Fruit fly (Drosophila melanogaster) whole organism, embryonic: ENCODE data around the gene CG33510.

ENCODE experiments used
- Awh ChIP-seq: fragments of 200-800 bp; sonication (Bioruptor generic); IDR thresholded peaks from 2 replicates; pipeline ENCODE4, ENCODE4 v1.3.6; 2022; ENCODE audit warnings: missing biosample characterization, missing genetic modification characterization
- CG11085 ChIP-seq: fragments of 200-800 bp; sonication (Bioruptor generic); IDR thresholded peaks from 2 replicates; pipeline ENCODE4 v1.3.6; 2022; ENCODE audit warnings: missing biosample characterization, missing genetic modification characterization
- CG12942 ChIP-seq: fragments of 200-800 bp; sonication (Bioruptor generic); optimal IDR thresholded peaks from 3 replicates; lab custom pipeline; 2016; ENCODE audit warnings: missing biosample characterization, missing genetic modification characterization
- CG14710 ChIP-seq: fragments of 200-800 bp; sonication (Bioruptor generic); optimal IDR thresholded peaks from 3 replicates; lab custom pipeline; 2019; ENCODE audit warnings: missing biosample characterization, mild to moderate bottlenecking, missing genetic modification characterization, moderate library complexity
- CG15601 ChIP-seq: fragments of 200-800 bp; sonication (Bioruptor generic); optimal IDR thresholded peaks from 3 replicates; lab custom pipeline; 2019; ENCODE audit warnings: missing biosample characterization, mild to moderate bottlenecking, missing genetic modification characterization, moderate library complexity
- CG15696 ChIP-seq: fragments of 200-800 bp; sonication (Bioruptor generic); optimal IDR thresholded peaks from 2 replicates; lab custom pipeline; 2019; ENCODE audit warnings: missing biosample characterization, mild to moderate bottlenecking, missing genetic modification characterization, moderate library complexity
- CG18011 ChIP-seq: fragments of 200-800 bp; sonication (Bioruptor generic); optimal IDR thresholded peaks from 2 replicates; lab custom pipeline; 2017; ENCODE audit warnings: missing biosample characterization, missing genetic modification characterization, mild to moderate bottlenecking, moderate library complexity, missing genotype
- CG18262 ChIP-seq: fragments of 200-800 bp; optimal IDR thresholded peaks from 3 replicates; lab custom pipeline; 2019; ENCODE audit warnings: missing biosample characterization, mild to moderate bottlenecking, missing genetic modification characterization, moderate library complexity
- CG2199 ChIP-seq: fragments of 200-800 bp; sonication (Bioruptor generic); IDR thresholded peaks from 3 replicates; pipeline ENCODE4 v1.3.6; 2022; ENCODE audit warnings: missing biosample characterization, missing genetic modification characterization
- CG3065 ChIP-seq: fragments of 200-800 bp; sonication (Bioruptor generic); optimal IDR thresholded peaks from 2 replicates; lab custom pipeline; 2016; ENCODE audit warnings: missing biosample characterization, missing genetic modification characterization
- CG3407 ChIP-seq: fragments of 200-800 bp; sonication (Bioruptor generic); optimal IDR thresholded peaks from 2 replicates; lab custom pipeline; 2018; ENCODE audit warnings: missing biosample characterization, mild to moderate bottlenecking, missing genetic modification characterization
- CG4360 ChIP-seq: fragments of 200-800 bp; sonication (Bioruptor generic); IDR thresholded peaks from 2 replicates; pipeline ENCODE4 v1.3.6; 2022; ENCODE audit warnings: missing biosample characterization, missing genetic modification characterization
- CG4854 ChIP-seq: fragments of 200-800 bp; sonication (Bioruptor generic); optimal IDR thresholded peaks from 2 replicates; lab custom pipeline; 2016; ENCODE audit warnings: missing biosample characterization, missing genetic modification characterization, inconsistent platforms
- CG7357 ChIP-seq: fragments of 200-800 bp; sonication (Bioruptor generic); IDR thresholded peaks from 3 replicates; pipeline ENCODE4 v1.3.6; 2022; ENCODE audit warnings: missing biosample characterization, missing genetic modification characterization
- CG8944 ChIP-seq: fragments of 200-800 bp; sonication (Bioruptor generic); optimal IDR thresholded peaks from 3 replicates; lab custom pipeline; 2016; ENCODE audit warnings: missing biosample characterization, missing genetic modification characterization
- CG9817 ChIP-seq: fragments of 200-800 bp; sonication (Bioruptor generic); optimal IDR thresholded peaks from 2 replicates; lab custom pipeline; 2018; ENCODE audit warnings: missing biosample characterization, mild to moderate bottlenecking, missing genetic modification characterization, moderate library complexity
- CG9876 ChIP-seq: fragments of 200-800 bp; sonication (Bioruptor generic); optimal IDR thresholded peaks from 2 replicates; lab custom pipeline; 2016; ENCODE audit warnings: missing biosample characterization, missing genetic modification characterization
- CTCF ChIP-seq: fragments of 200-800 bp; sonication (Bioruptor generic); optimal IDR thresholded peaks from 2 replicates; lab custom pipeline; 2017; ENCODE audit warnings: missing biosample characterization, mild to moderate bottlenecking, missing genetic modification characterization, moderate library complexity
- D19A ChIP-seq: fragments of 200-800 bp; optimal IDR thresholded peaks from 3 replicates; lab custom pipeline; 2019; ENCODE audit warnings: missing biosample characterization, mild to moderate bottlenecking, missing genetic modification characterization, moderate library complexity
- Ets97D ChIP-seq: fragments of 200-800 bp; sonication (Bioruptor generic); optimal IDR thresholded peaks from 3 replicates; lab custom pipeline; 2016; ENCODE audit warnings: missing biosample characterization, missing genetic modification characterization
- GATAe ChIP-seq: fragments of 200-800 bp; sonication (Bioruptor generic); conservative IDR thresholded peaks from 2 replicates; pipeline ENCODE4 v1.3.6; 2022; ENCODE audit warnings: missing biosample characterization, missing genetic modification characterization
- Med ChIP-seq: fragments of 200-800 bp; sonication (Bioruptor generic); peaks from one replicate; lab custom pipeline; 2016; ENCODE audit warnings: missing biosample characterization, missing genetic modification characterization, mild to moderate bottlenecking, inconsistent platforms, moderate library complexity
- Ravus ChIP-seq: fragments of 200-800 bp; sonication (Bioruptor generic); IDR thresholded peaks from 2 replicates; pipeline ENCODE4 v1.3.6; 2022; ENCODE audit warnings: missing biosample characterization, missing genetic modification characterization
- Spps ChIP-seq: fragments of 200-800 bp; sonication (Bioruptor generic); optimal IDR thresholded peaks from 2 replicates; lab custom pipeline; 2018; ENCODE audit warnings: missing biosample characterization, mild to moderate bottlenecking, missing genetic modification characterization
- Ssrp ChIP-seq: fragments of 200-800 bp; sonication (Bioruptor generic); optimal IDR thresholded peaks from 2 replicates; lab custom pipeline; 2018; ENCODE audit warnings: missing biosample characterization, mild to moderate bottlenecking, missing genetic modification characterization, moderate library complexity
- Xbp1 ChIP-seq: fragments of 200-800 bp; sonication (Bioruptor generic); optimal IDR thresholded peaks from 3 replicates; lab custom pipeline; 2016; ENCODE audit warnings: missing biosample characterization, mild to moderate bottlenecking, missing genetic modification characterization
- Xrp1 ChIP-seq: fragments of 200-800 bp; sonication (Bioruptor generic); IDR thresholded peaks from 2 replicates; pipeline ENCODE4 v1.3.6; 2022; ENCODE audit warnings: missing biosample characterization, missing genetic modification characterization
- ab ChIP-seq: fragments of 200-800 bp; sonication (Bioruptor generic); optimal IDR thresholded peaks from 2 replicates; lab custom pipeline; 2016; ENCODE audit warnings: missing biosample characterization, missing genetic modification characterization
- ase ChIP-seq: fragments of 200-800 bp; sonication (Bioruptor generic); IDR thresholded peaks from 3 replicates; pipeline ENCODE4 v1.3.6; 2022; ENCODE audit warnings: missing biosample characterization, missing genetic modification characterization
- bbx ChIP-seq: fragments of 200-800 bp; sonication (Bioruptor generic); IDR thresholded peaks from 2 replicates; pipeline ENCODE4 v1.3.6; 2022; ENCODE audit warnings: missing biosample characterization, missing genetic modification characterization; ENCODE audit not compliant: partially characterized antibody
- chn ChIP-seq: fragments of 200-800 bp; sonication (Bioruptor generic); optimal IDR thresholded peaks from 2 replicates; lab custom pipeline; 2016; ENCODE audit warnings: missing biosample characterization, missing genetic modification characterization
- exex ChIP-seq: fragments of 200-800 bp; sonication (Bioruptor generic); optimal IDR thresholded peaks from 4 replicates; lab custom pipeline; 2018; ENCODE audit warnings: missing biosample characterization, mild to moderate bottlenecking, missing genetic modification characterization, moderate library complexity
- gro ChIP-seq: fragments of 200-800 bp; sonication (Bioruptor generic); optimal IDR thresholded peaks from 2 replicates; lab custom pipeline; 2016; ENCODE audit warnings: missing biosample characterization, missing genetic modification characterization
- hb ChIP-seq: fragments of 200-800 bp; sonication (Bioruptor generic); IDR thresholded peaks from 3 replicates; pipeline ENCODE4 v1.3.6; 2022; ENCODE audit warnings: missing biosample characterization, missing genetic modification characterization; ENCODE audit not compliant: partially characterized antibody
- hth ChIP-seq: fragments of >200 bp; optimal IDR thresholded peaks from 2 replicates; lab custom pipeline; 2017; ENCODE audit warnings: inconsistent platforms
- lab ChIP-seq: fragments of 200-800 bp; sonication (Bioruptor generic); optimal IDR thresholded peaks from 3 replicates; lab custom pipeline; 2017; ENCODE audit warnings: missing biosample characterization, missing genetic modification characterization, mild to moderate bottlenecking, moderate library complexity, missing genetic modification reagents
- mirr ChIP-seq: fragments of 200-800 bp; sonication (Bioruptor generic); optimal IDR thresholded peaks from 3 replicates; lab custom pipeline; 2018; ENCODE audit warnings: missing biosample characterization, mild to moderate bottlenecking, missing genetic modification characterization
- nerfin-1 ChIP-seq: fragments of 200-800 bp; sonication (Bioruptor generic); optimal IDR thresholded peaks from 3 replicates; lab custom pipeline; 2019; ENCODE audit warnings: missing biosample characterization, mild to moderate bottlenecking, missing genetic modification characterization, moderate library complexity
- pan ChIP-seq, 4 experiments: fragments of >200 bp in 3 of 4; fragments of 200-800 bp in 1 of 4; sonication (Bioruptor generic) in 1 of 4; optimal IDR thresholded peaks in 3 of 4; IDR thresholded peaks in 1 of 4; 2 replicates each; pipeline versions ENCODE4 v1.3.6 to Lab custom; 2017 to 2022; ENCODE audit warnings: missing biosample characterization in 2 of 4, missing genetic modification characterization in 2 of 4, mixed read lengths in 1 of 4
- peb ChIP-seq: fragments of 200-800 bp; sonication (Bioruptor generic); IDR thresholded peaks from 2 replicates; pipeline ENCODE4 v1.3.6; 2022; ENCODE audit warnings: missing biosample characterization, missing genetic modification characterization
- pnt ChIP-seq: fragments of 200-800 bp; sonication (Bioruptor generic); optimal IDR thresholded peaks from 3 replicates; lab custom pipeline; 2016; ENCODE audit warnings: missing biosample characterization, missing genetic modification characterization
- sens ChIP-seq: fragments of 200-800 bp; sonication (Bioruptor generic); peaks from one replicate; lab custom pipeline; 2016; ENCODE audit warnings: missing biosample characterization, missing genetic modification characterization
- slbo ChIP-seq: fragments of 200-800 bp; sonication (Bioruptor generic); IDR thresholded peaks from 2 replicates; pipeline ENCODE4 v1.3.6; 2022; ENCODE audit warnings: missing biosample characterization, missing genetic modification characterization
- so ChIP-seq: fragments of 200-800 bp; sonication (Bioruptor generic); IDR thresholded peaks from 3 replicates; pipeline ENCODE4 v1.3.6; 2022; ENCODE audit warnings: missing biosample characterization, missing genetic modification characterization
- tna ChIP-seq: fragments of 200-800 bp; sonication (Bioruptor generic); IDR thresholded peaks from 2 replicates; pipeline ENCODE4 v1.3.6; 2022; ENCODE audit warnings: missing biosample characterization, missing genetic modification characterization; ENCODE audit not compliant: partially characterized antibody
- twi ChIP-seq: fragments of 200-800 bp; optimal IDR thresholded peaks from 2 replicates; lab custom pipeline; 2019; ENCODE audit warnings: missing biosample characterization, mild to moderate bottlenecking, missing genetic modification characterization, moderate library complexity
- unc-4 ChIP-seq: fragments of 200-800 bp; sonication (Bioruptor generic); IDR thresholded peaks from 2 replicates; pipeline ENCODE4 v1.3.6; 2022; ENCODE audit warnings: missing biosample characterization, missing genetic modification characterization; ENCODE audit not compliant: partially characterized antibody

CG33510 gene

DNA sequence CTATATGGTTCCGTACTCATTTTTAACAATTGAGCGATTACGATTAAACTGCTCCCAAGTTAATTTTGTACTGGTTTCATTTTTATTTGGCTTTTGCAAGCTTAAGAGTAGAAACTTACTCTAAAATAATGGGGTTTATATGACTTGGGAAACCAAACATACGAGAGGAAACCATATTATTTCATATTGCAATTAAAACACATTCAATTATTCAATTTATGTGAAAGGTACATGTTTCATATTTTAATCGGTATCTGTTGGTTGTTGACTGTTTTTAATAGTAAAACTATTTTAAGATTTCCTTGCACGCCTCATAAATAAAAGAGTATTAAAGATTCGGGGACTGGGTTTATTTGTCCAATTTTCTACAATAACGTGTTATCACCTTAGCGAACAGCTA, at the start of gene CG33510:
Gene CG33510 (minus strand): TSS at position 59 of the 400 bp plus-strand sequence.
- TF ChIP-seq gro (GFP tag; lab: Kevin White, UChicago) (no peak), exex (tag; lab: Kevin White, UChicago) (peak; percentile 5)

DNA sequence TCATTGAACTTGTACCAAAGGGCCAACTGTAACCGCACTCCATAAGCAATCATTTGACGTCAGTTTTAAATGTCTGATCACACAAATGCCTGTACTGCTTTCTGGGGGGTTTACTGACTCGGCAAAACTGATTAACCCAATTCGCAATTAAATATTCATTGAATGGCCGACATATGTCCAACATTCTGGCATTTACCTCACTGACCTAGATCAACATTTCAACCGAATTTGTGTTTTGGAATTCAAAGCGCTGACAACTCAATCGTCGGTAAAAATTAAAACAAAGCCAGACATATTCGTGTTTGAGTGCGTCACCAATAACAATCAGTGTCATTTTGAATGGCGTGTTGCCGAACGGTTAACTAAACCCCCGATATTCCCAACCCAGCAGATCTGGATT, 31.6 kb upstream of the CG33510 start:
- TF ChIP-seq peb (GFP tag; lab: Robert Waterston, UW) (no peak), Ravus (GFP tag; lab: Robert Waterston, UW) (no peak), Awh (GFP tag; lab: Robert Waterston, UW) (no peak), CG2199 (GFP tag; lab: Robert Waterston, UW) (peak; percentile 97), CG15601 (no peak), CG9876 (GFP tag; lab: Kevin White, UChicago) (no peak), pan (optimal IDR thresholded peaks at IDR 0.05; lab: Kevin White, UChicago) (no peak), pan (GFP tag; optimal IDR thresholded peaks at IDR 0.05 in 1 of 2, IDR thresholded peaks at IDR 0.05 in 1 of 2) (no peak)

DNA sequence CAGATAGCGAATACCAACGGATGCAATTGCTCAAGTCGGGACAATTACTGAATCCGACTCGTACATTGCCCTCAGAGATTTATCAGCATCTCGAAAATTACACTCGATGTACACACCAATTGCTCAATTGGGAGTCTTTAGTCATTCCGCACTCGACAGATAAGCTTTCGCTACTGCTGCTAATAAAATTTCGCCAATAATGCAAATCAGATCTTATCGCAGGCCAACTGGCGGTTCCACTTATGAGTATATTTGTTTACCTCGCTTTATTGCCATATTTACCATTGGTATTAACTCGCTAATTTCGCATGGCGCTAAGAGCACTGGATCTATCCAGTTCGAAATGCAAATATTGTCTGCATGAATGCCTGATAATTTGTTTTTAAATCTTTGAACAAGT, 29.4 kb upstream of the CG33510 start:
- TF ChIP-seq slbo (GFP tag; lab: Robert Waterston, UW) (no peak), sens (GFP tag; lab: Kevin White, UChicago) (peak; percentile 59)

DNA sequence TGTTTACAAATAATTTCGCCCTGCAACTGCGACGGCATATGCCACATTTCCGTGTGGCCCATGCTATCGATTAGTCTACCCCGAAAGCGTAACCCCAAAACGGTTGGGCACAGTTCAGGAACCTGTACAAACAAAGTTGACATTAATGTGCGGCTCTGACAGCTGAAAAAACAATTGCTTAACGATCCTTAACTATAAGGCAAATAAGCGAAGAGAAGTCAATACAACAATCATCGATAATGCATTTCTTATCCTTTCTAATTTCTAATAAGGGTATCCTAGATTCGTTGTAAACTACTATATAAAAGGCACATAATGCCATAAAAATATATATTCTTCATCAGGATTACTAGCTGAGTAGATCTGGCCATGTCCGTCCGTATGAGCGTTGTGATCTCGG, 27.7 kb upstream of the CG33510 start:
- no peak for TF ChIP-seq tna (GFP tag; lab: Robert Waterston, UW)
- no peak for TF ChIP-seq CG9817 (tag; lab: Kevin White, UChicago)
- no peak for TF ChIP-seq ab (GFP tag; lab: Kevin White, UChicago)
- TF ChIP-seq twi, result peak; percentile 26
- no peak for TF ChIP-seq so
- peak; percentile 65 for TF ChIP-seq D19A (tag; lab: Kevin White, UChicago)
- TF ChIP-seq bbx, result no peak
- no peak for TF ChIP-seq Ssrp (tag; lab: Kevin White, UChicago)
- no peak for TF ChIP-seq Ets97D (GFP tag; lab: Kevin White, UChicago)
- TF ChIP-seq CG4854, result no peak
- peak; percentile 57; the same call in 1 of the 3 replicates for TF ChIP-seq CG2199 (GFP tag; lab: Robert Waterston, UW)
- no peak for TF ChIP-seq CG18262 (tag; lab: Kevin White, UChicago)
- TF ChIP-seq pnt (GFP tag; lab: Kevin White, UChicago), result no peak
- TF ChIP-seq Med (GFP tag; lab: Kevin White, UChicago), result no peak
- TF ChIP-seq CG18011 (GFP tag; lab: Kevin White, UChicago), result no peak
- no peak for TF ChIP-seq chn (GFP tag; lab: Kevin White, UChicago)
- TF ChIP-seq unc-4, result no peak
- 0 out of 2 replicates have a peak, but pooled peaks have one; percentile 9 for TF ChIP-seq Xrp1
- no peak for TF ChIP-seq GATAe
- no peak for TF ChIP-seq hb (GFP tag; lab: Robert Waterston, UW)
- no peak for TF ChIP-seq hth (lab: Kevin White, UChicago)
- no peak for TF ChIP-seq ase (GFP tag; lab: Robert Waterston, UW)
- peak; percentile 50 for TF ChIP-seq CG15696 (tag; lab: Kevin White, UChicago)
- no peak for TF ChIP-seq CG3407 (GFP tag; lab: Kevin White, UChicago)

DNA sequence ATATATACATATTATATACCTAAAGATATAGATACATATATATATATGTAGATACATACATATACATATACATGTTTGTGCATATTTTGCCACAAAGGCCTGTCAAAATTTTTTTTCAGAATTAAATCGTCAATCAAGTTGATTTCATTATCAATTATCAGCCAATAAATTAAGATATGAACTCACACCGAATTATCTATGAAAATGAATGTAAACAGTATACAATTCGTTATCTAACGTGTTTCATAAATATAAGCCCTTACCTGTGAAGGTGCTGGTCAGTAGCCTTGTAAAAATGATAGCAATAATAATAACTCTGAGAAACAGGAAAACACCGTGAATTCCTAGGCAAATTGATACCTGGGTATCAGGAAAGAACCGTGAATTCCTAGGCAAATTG, 25.6 kb upstream of the CG33510 start:
- TF ChIP-seq CG3065 (GFP tag; lab: Kevin White, UChicago) (no peak), exex (tag; lab: Kevin White, UChicago) (peak; percentile 57), CG7357 (no peak), CG14710 (no peak), CG8944 (GFP tag; lab: Kevin White, UChicago) (no peak), lab (GFP tag; lab: Kevin White, UChicago) (peak; percentile 63), mirr (peak; percentile 67), CG4360 (GFP tag; lab: Robert Waterston, UW) (no peak), Spps (no peak), sens (GFP tag; lab: Kevin White, UChicago) (peak; percentile 47), CG11085 (GFP tag; lab: Robert Waterston, UW) (no peak), Xbp1 (GFP tag; lab: Kevin White, UChicago) (no peak), CTCF (GFP tag; lab: Kevin White, UChicago) (no peak), CG12942 (GFP tag; lab: Kevin White, UChicago) (no peak), nerfin-1 (tag; lab: Kevin White, UChicago) (no peak)
